Worm (Caenorhabditis elegans) whole organism, young adult: ENCODE results near the gene col-79.

Experiments
- B0035.1 ChIP-seq: sonication (generic microtip); optimal IDR thresholded peaks from 2 replicates; lab custom pipeline; 2016; ENCODE audit warnings: missing genetic modification characterization, mild to moderate bottlenecking, missing compliant biosample characterization, missing genotype, missing genetic modification reagents
- B0261.1 ChIP-seq: sonication (generic microtip); optimal IDR thresholded peaks from 2 replicates; lab custom pipeline; 2016; ENCODE audit warnings: mild to moderate bottlenecking, missing genetic modification characterization, moderate library complexity, missing compliant biosample characterization
- C17E4.6 ChIP-seq: fragments of 200-800 bp; sonication (Bioruptor generic); IDR thresholded peaks from 2 replicates; pipeline ENCODE4 v1.3.6; 2022; ENCODE audit warnings: missing genetic modification reagents, missing genetic modification characterization, missing compliant biosample characterization
- F10E7.11 ChIP-seq: sonication (generic microtip); optimal IDR thresholded peaks from 2 replicates; lab custom pipeline; 2017; ENCODE audit warnings: mild to moderate bottlenecking, missing genetic modification characterization, moderate library complexity, missing compliant biosample characterization
- F33H1.4 ChIP-seq: fragments of 200-800 bp; sonication (Bioruptor generic); IDR thresholded peaks from 2 replicates; pipeline ENCODE4 v1.3.6; 2022; ENCODE audit warnings: missing genetic modification reagents, missing genetic modification characterization, missing compliant biosample characterization
- F39B2.1 ChIP-seq: fragments of 200-800 bp; sonication (Bioruptor generic); IDR thresholded peaks from 2 replicates; pipeline ENCODE4 v1.3.6; 2022; ENCODE audit warnings: missing genetic modification reagents, missing genetic modification characterization, missing compliant biosample characterization
- F55B11.4 ChIP-seq: sonication (generic microtip); optimal IDR thresholded peaks from 2 replicates; lab custom pipeline; 2016; ENCODE audit warnings: missing compliant biosample characterization, missing genetic modification characterization, borderline replicate concordance; ENCODE audit not compliant: insufficient read depth
- F57A8.1 ChIP-seq: fragments of 200-800 bp; sonication (Bioruptor generic); optimal IDR thresholded peaks from 2 replicates; lab custom pipeline; 2018; ENCODE audit warnings: mild to moderate bottlenecking, missing genetic modification characterization, moderate library complexity, missing compliant biosample characterization
- F57C9.4 ChIP-seq: sonication (generic microtip); optimal IDR thresholded peaks from 2 replicates; lab custom pipeline; 2017; ENCODE audit warnings: mild to moderate bottlenecking, missing genetic modification characterization, missing compliant biosample characterization
- Y56A3A.18 ChIP-seq: fragments of 200-800 bp; sonication (Bioruptor generic); IDR thresholded peaks from 2 replicates; pipeline ENCODE4 v1.3.6; 2022; ENCODE audit warnings: missing genetic modification reagents, missing genetic modification characterization, missing compliant biosample characterization
- akir-1 ChIP-seq: fragments of 200-800 bp; sonication (Bioruptor generic); optimal IDR thresholded peaks from 2 replicates; lab custom pipeline; 2018; ENCODE audit warnings: mild to moderate bottlenecking, missing genetic modification characterization, moderate library complexity, missing compliant biosample characterization
- aptf-2 ChIP-seq: fragments of 200-800 bp; sonication (Bioruptor generic); conservative IDR thresholded peaks from 2 replicates; pipeline ENCODE4 v1.3.6; 2022; ENCODE audit warnings: missing genetic modification reagents, missing genetic modification characterization, missing compliant biosample characterization
- aptf-3 ChIP-seq: fragments of 200-800 bp; sonication (Bioruptor generic); IDR thresholded peaks from 2 replicates; pipeline ENCODE4 v1.3.6; 2022; ENCODE audit warnings: missing genetic modification characterization, missing compliant biosample characterization
- atf-7 ChIP-seq: sonication (generic microtip); optimal IDR thresholded peaks from 2 replicates; lab custom pipeline; 2017; ENCODE audit warnings: mild to moderate bottlenecking, missing genetic modification characterization, missing compliant biosample characterization
- attf-3 ChIP-seq: fragments of 200-800 bp; sonication (Bioruptor generic); conservative IDR thresholded peaks from 2 replicates; pipeline ENCODE4 v1.3.6; 2022; ENCODE audit warnings: missing genetic modification reagents, missing genetic modification characterization, missing compliant biosample characterization
- bed-1 ChIP-seq: fragments of 200-800 bp; sonication (Bioruptor generic); IDR thresholded peaks from 2 replicates; pipeline ENCODE4 v1.3.6; 2022; ENCODE audit warnings: missing genetic modification reagents, missing genetic modification characterization, missing compliant biosample characterization
- ccch-3 ChIP-seq: fragments of 200-800 bp; sonication (Bioruptor generic); optimal IDR thresholded peaks from 2 replicates; lab custom pipeline; 2018; ENCODE audit warnings: mild to moderate bottlenecking, missing genetic modification characterization, missing compliant biosample characterization
- cebp-1 ChIP-seq, 2 experiments: fragments of 200-800 bp in 1 of 2; sonication (Bioruptor generic) in 1 of 2; sonication (generic microtip) in 1 of 2; IDR thresholded peaks in 1 of 2; optimal IDR thresholded peaks in 1 of 2; 2 replicates each; pipeline versions ENCODE4 v1.3.6 to Lab custom; 2017 to 2022; ENCODE audit warnings: missing compliant biosample characterization in 2 of 2, missing genetic modification characterization in 2 of 2, mild to moderate bottlenecking in 1 of 2, missing genetic modification reagents in 1 of 2, moderate library complexity in 1 of 2
- ceh-100 ChIP-seq: fragments of 200-800 bp; sonication (Bioruptor generic); IDR thresholded peaks from 2 replicates; pipeline ENCODE4 v1.3.6; 2022; ENCODE audit warnings: missing genetic modification reagents, missing genetic modification characterization, missing compliant biosample characterization
- ceh-27 ChIP-seq: fragments of 200-800 bp; sonication (Bioruptor generic); optimal IDR thresholded peaks from 2 replicates; lab custom pipeline; 2018; ENCODE audit warnings: mild to moderate bottlenecking, missing genetic modification characterization, moderate library complexity, missing compliant biosample characterization
- die-1 ChIP-seq: sonication (generic microtip); optimal IDR thresholded peaks from 2 replicates; lab custom pipeline; 2016; ENCODE audit warnings: missing genotype, mild to moderate bottlenecking, missing genetic modification characterization, missing compliant biosample characterization
- dpff-1 ChIP-seq: sonication (generic microtip); optimal IDR thresholded peaks from 2 replicates; lab custom pipeline; 2017; ENCODE audit warnings: mild to moderate bottlenecking, missing genetic modification characterization, missing compliant biosample characterization
- dpl-1 ChIP-seq: fragments of 150-350 bp; optimal IDR thresholded peaks from 2 replicates; lab custom pipeline; 2014; ENCODE audit warnings: missing biosample characterization, missing genetic modification reagents, missing genetic modification characterization
- efl-1 ChIP-seq: fragments of 150-350 bp; optimal IDR thresholded peaks from 2 replicates; lab custom pipeline; 2014; ENCODE audit warnings: missing biosample characterization, missing genetic modification reagents, missing genetic modification characterization
- egrh-3 ChIP-seq: fragments of 200-800 bp; sonication (Bioruptor generic); IDR thresholded peaks from 2 replicates; pipeline ENCODE4 v1.3.6; 2022; ENCODE audit warnings: missing genetic modification reagents, missing genetic modification characterization, missing compliant biosample characterization
- fkh-3 ChIP-seq: sonication (generic microtip); optimal IDR thresholded peaks from 2 replicates; lab custom pipeline; 2016; ENCODE audit warnings: mild to moderate bottlenecking, missing genetic modification characterization, missing compliant biosample characterization
- him-1 ChIP-seq: sonication (generic microtip); optimal IDR thresholded peaks from 2 replicates; lab custom pipeline; 2016; ENCODE audit warnings: missing genotype, missing genetic modification reagents, missing genetic modification characterization, missing compliant biosample characterization
- hlh-26 ChIP-seq: fragments of 200-800 bp; sonication (Bioruptor generic); conservative IDR thresholded peaks from 2 replicates; pipeline ENCODE4 v1.3.6; 2022; ENCODE audit warnings: missing genetic modification reagents, missing genetic modification characterization, missing compliant biosample characterization
- hmg-20 ChIP-seq: fragments of 200-800 bp; sonication (Bioruptor generic); IDR thresholded peaks from 2 replicates; pipeline ENCODE4 v1.3.6; 2022; ENCODE audit warnings: missing genetic modification reagents, missing genetic modification characterization, missing compliant biosample characterization
- hsf-1 ChIP-seq: fragments of 200-800 bp; sonication (Bioruptor generic); IDR thresholded peaks from 2 replicates; pipeline ENCODE4 v1.3.6; 2022; ENCODE audit warnings: missing genetic modification reagents, missing genetic modification characterization, missing compliant biosample characterization
- let-607 ChIP-seq, 2 experiments: fragments of 200-800 bp in 1 of 2; sonication (Bioruptor generic) in 1 of 2; sonication (generic microtip) in 1 of 2; optimal IDR thresholded peaks; 2 replicates each; lab custom pipeline; 2016 to 2018; ENCODE audit warnings: mild to moderate bottlenecking in 2 of 2, missing compliant biosample characterization in 2 of 2, missing genetic modification characterization in 2 of 2, moderate library complexity in 2 of 2, missing genotype in 1 of 2
- lin-26 ChIP-seq: fragments of 200-800 bp; sonication (Bioruptor generic); IDR thresholded peaks from 2 replicates; pipeline ENCODE4 v1.3.6; 2022; ENCODE audit warnings: missing genetic modification reagents, missing genetic modification characterization, missing compliant biosample characterization
- lin-40 ChIP-seq: sonication (generic microtip); optimal IDR thresholded peaks from 2 replicates; lab custom pipeline; 2016; ENCODE audit warnings: missing genetic modification characterization, mild to moderate bottlenecking, missing compliant biosample characterization, missing genotype, missing genetic modification reagents
- lin-54 ChIP-seq: fragments of 200-800 bp; sonication (Bioruptor generic); optimal IDR thresholded peaks from 2 replicates; lab custom pipeline; 2018; ENCODE audit warnings: mild to moderate bottlenecking, missing genetic modification characterization, missing compliant biosample characterization
- lsl-1 ChIP-seq: fragments of 200-800 bp; sonication (Bioruptor generic); optimal IDR thresholded peaks from 2 replicates; lab custom pipeline; 2018; ENCODE audit warnings: mild to moderate bottlenecking, missing genetic modification characterization, moderate library complexity, missing compliant biosample characterization
- madf-8 ChIP-seq: fragments of 200-800 bp; sonication (Bioruptor generic); conservative IDR thresholded peaks from 2 replicates; pipeline ENCODE4 v1.3.6; 2022; ENCODE audit warnings: missing genetic modification reagents, missing genetic modification characterization, missing compliant biosample characterization
- mcd-1 ChIP-seq: fragments of 200-800 bp; sonication (Bioruptor generic); IDR thresholded peaks from 2 replicates; pipeline ENCODE4 v1.3.6; 2022; ENCODE audit warnings: missing genetic modification reagents, missing genetic modification characterization, missing compliant biosample characterization
- nhr-27 ChIP-seq: fragments of 200-800 bp; sonication (Bioruptor generic); optimal IDR thresholded peaks from 2 replicates; lab custom pipeline; 2018; ENCODE audit warnings: mild to moderate bottlenecking, missing genetic modification characterization, moderate library complexity, missing compliant biosample characterization
- nhr-80 ChIP-seq: sonication (generic microtip); optimal IDR thresholded peaks from 2 replicates; lab custom pipeline; 2016; ENCODE audit warnings: missing genetic modification characterization, missing compliant biosample characterization
- pha-4 ChIP-seq: fragments of 150-350 bp; sonication (generic microtip); optimal IDR thresholded peaks from 2 replicates; lab custom pipeline; 2014; ENCODE audit warnings: missing biosample characterization, missing genetic modification reagents, missing genetic modification characterization
- sea-2 ChIP-seq: fragments of 200-800 bp; sonication (Bioruptor generic); IDR thresholded peaks from 2 replicates; pipeline ENCODE4 v1.3.6; 2022; ENCODE audit warnings: missing genetic modification characterization, missing compliant biosample characterization
- somi-1 ChIP-seq: fragments of 200-800 bp; sonication (Bioruptor generic); optimal IDR thresholded peaks from 2 replicates; lab custom pipeline; 2018; ENCODE audit warnings: mild to moderate bottlenecking, missing genetic modification characterization, missing compliant biosample characterization
- tbx-9 ChIP-seq: sonication (generic microtip); optimal IDR thresholded peaks from 2 replicates; lab custom pipeline; 2016; ENCODE audit warnings: borderline replicate concordance, missing genetic modification characterization, inconsistent platforms, missing compliant biosample characterization
- unc-130 ChIP-seq: sonication (generic microtip); optimal IDR thresholded peaks from 2 replicates; lab custom pipeline; 2016; ENCODE audit warnings: missing genetic modification reagents, missing genetic modification characterization, missing compliant biosample characterization
- xnd-1 ChIP-seq: sonication (generic microtip); optimal IDR thresholded peaks from 2 replicates; lab custom pipeline; 2016; ENCODE audit warnings: missing genotype, missing genetic modification reagents, missing genetic modification characterization, missing compliant biosample characterization
- zfh-2 ChIP-seq: fragments of 200-800 bp; sonication (Bioruptor generic); conservative IDR thresholded peaks from 2 replicates; pipeline ENCODE4 v1.3.6; 2022; ENCODE audit warnings: missing genetic modification reagents, missing genetic modification characterization, missing compliant biosample characterization
- ztf-28 ChIP-seq: fragments of 200-800 bp; sonication (Bioruptor generic); IDR thresholded peaks from 2 replicates; pipeline ENCODE4 v1.3.6; 2022; ENCODE audit warnings: missing genetic modification reagents, missing genetic modification characterization, missing compliant biosample characterization
- ztf-3 ChIP-seq: fragments of 200-800 bp; sonication (Bioruptor generic); optimal IDR thresholded peaks from 2 replicates; lab custom pipeline; 2018; ENCODE audit warnings: mild to moderate bottlenecking, missing genetic modification characterization, missing compliant biosample characterization

col-79 gene

ce11 chrII:10714262-10714933, 11.0 kb downstream of the col-79 start, which contains the start of the genes dph-2 and C09G5.7:
TSS of gene dph-2 (minus strand) at chrII:10714297.
TSS of gene C09G5.7 (plus strand) at chrII:10714883.
- TF ChIP-seq F33H1.4 (GFP tag; lab: Robert Waterston, UW), result no peak
- TF ChIP-seq madf-8 (GFP tag; lab: Robert Waterston, UW), result 0 out of 2 replicates have a peak, but pooled peaks have one; percentile 16
- no peak for TF ChIP-seq dpff-1 (tag; lab: Kevin White, UChicago)
- TF ChIP-seq sea-2 (GFP tag; lab: Robert Waterston, UW), result no peak
- TF ChIP-seq ztf-3 (GFP tag; lab: Kevin White, UChicago), result no peak
- TF ChIP-seq F55B11.4 (tag; lab: Kevin White, UChicago), result no peak
- TF ChIP-seq let-607 (tag; optimal IDR thresholded peaks at IDR 0.05; lab: Kevin White, UChicago), result no peak
- TF ChIP-seq lin-26 (GFP tag; lab: Robert Waterston, UW), result no peak
- TF ChIP-seq ccch-3 (GFP tag; lab: Kevin White, UChicago), result no peak
- TF ChIP-seq aptf-2 (GFP tag; lab: Robert Waterston, UW), result no peak
- TF ChIP-seq F39B2.1 (GFP tag; lab: Robert Waterston, UW), result no peak
- no peak for TF ChIP-seq pha-4 (tag; lab: Kevin White, UChicago)
- no peak for TF ChIP-seq bed-1 (GFP tag; lab: Robert Waterston, UW)
- peak; percentile 69 for TF ChIP-seq dpl-1 (GFP tag; lab: Kevin White, UChicago)
- TF ChIP-seq ztf-28 (GFP tag; lab: Robert Waterston, UW), result no peak
- TF ChIP-seq F10E7.11 (tag; lab: Kevin White, UChicago), result no peak
- TF ChIP-seq C17E4.6 (GFP tag; lab: Robert Waterston, UW), result no peak
- no peak for TF ChIP-seq F57A8.1 (GFP tag; lab: Kevin White, UChicago)
- no peak for TF ChIP-seq hmg-20
- no peak for TF ChIP-seq akir-1 (GFP tag; lab: Kevin White, UChicago)
- TF ChIP-seq nhr-80 (tag; lab: Kevin White, UChicago), result no peak
- TF ChIP-seq xnd-1 (tag; lab: Kevin White, UChicago), result peak; percentile 10
- no peak for TF ChIP-seq cebp-1 (GFP tag; IDR thresholded peaks at IDR 0.05; lab: Robert Waterston, UW)
- no peak for TF ChIP-seq cebp-1 (tag; optimal IDR thresholded peaks at IDR 0.05; lab: Kevin White, UChicago)
- TF ChIP-seq Y56A3A.18 (GFP tag; lab: Robert Waterston, UW), result no peak
- TF ChIP-seq B0261.1 (tag; lab: Kevin White, UChicago), result no peak
- peak; percentile 64 for TF ChIP-seq efl-1 (GFP tag; lab: Kevin White, UChicago)
- no peak for TF ChIP-seq egrh-3 (GFP tag; lab: Robert Waterston, UW)
- no peak for TF ChIP-seq hsf-1
- no peak for TF ChIP-seq unc-130 (GFP tag; lab: Kevin White, UChicago)
- TF ChIP-seq lsl-1 (GFP tag; lab: Kevin White, UChicago), result peak; percentile 56
- peak; percentile 87 for TF ChIP-seq lin-54
- TF ChIP-seq somi-1 (GFP tag; lab: Kevin White, UChicago), result no peak
- no peak for TF ChIP-seq attf-3 (GFP tag; lab: Robert Waterston, UW)
- TF ChIP-seq hlh-26 (GFP tag; lab: Robert Waterston, UW), result no peak
- TF ChIP-seq die-1 (tag; lab: Kevin White, UChicago), result no peak
- no peak for TF ChIP-seq ceh-100 (GFP tag; lab: Robert Waterston, UW)
- no peak for TF ChIP-seq B0035.1
- no peak for TF ChIP-seq nhr-27 (tag; lab: Kevin White, UChicago)
- TF ChIP-seq mcd-1 (GFP tag; lab: Robert Waterston, UW), result no peak
- TF ChIP-seq fkh-3, result no peak
- TF ChIP-seq tbx-9 (tag; lab: Kevin White, UChicago), result no peak
- TF ChIP-seq ceh-27 (GFP tag; lab: Kevin White, UChicago), result no peak
- no peak for TF ChIP-seq him-1
- TF ChIP-seq F57C9.4 (tag; lab: Kevin White, UChicago), result no peak
- no peak for TF ChIP-seq aptf-3
- TF ChIP-seq zfh-2, result no peak
- TF ChIP-seq lin-40, result no peak
- no peak for TF ChIP-seq atf-7 (tag; lab: Kevin White, UChicago)
